Fruit fly (Drosophila melanogaster): Measurements from ENCODE around the gene CG5989.

CG5989 gene

dm6 chr3L:8628964-8629363 is 25.0 kb upstream of the CG5989 start (continued):
- TF ChIP-seq gsb (GFP tag; IDR thresholded peaks at IDR 0.05) (peak; percentile 78), nmo (GFP tag; optimal IDR thresholded peaks at IDR 0.05) (peak; percentile 91), maf-S (GFP tag; optimal IDR thresholded peaks at IDR 0.05) (no peak), CG8290 (GFP tag; optimal IDR thresholded peaks at IDR 0.05) (no peak), CG8290 (tag; optimal IDR thresholded peaks at IDR 0.05) (no peak), CG11456 (GFP tag; IDR thresholded peaks at IDR 0.05) (peak; percentile 64; the same call in 1 of the 3 replicates), tna (GFP tag; IDR thresholded peaks at IDR 0.05; ENCODE audit: partially characterized antibody) (no peak), CG34224 (GFP tag; IDR thresholded peaks at IDR 0.05; ENCODE audit: partially characterized antibody) (no peak), Dip3 (GFP tag; optimal IDR thresholded peaks at IDR 0.05) (no peak), Vsx1 (GFP tag; optimal IDR thresholded peaks at IDR 0.05) (no peak), CG8924 (tag; optimal IDR thresholded peaks at IDR 0.05) (peak; percentile 69), sc (optimal IDR thresholded peaks at IDR 0.05) (no peak), sc (GFP tag; optimal IDR thresholded peaks at IDR 0.05) (no peak), CG5245 (GFP tag; optimal IDR thresholded peaks at IDR 0.05) (no peak), Dip2 (GFP tag; IDR thresholded peaks at IDR 0.05) (no peak), pros (GFP tag; optimal IDR thresholded peaks at IDR 0.05) (no peak), nerfin-2 (GFP tag; IDR thresholded peaks at IDR 0.05; ENCODE audit: partially characterized antibody) (no peak), CG4854 (GFP tag; optimal IDR thresholded peaks at IDR 0.05) (no peak), CG3163 (GFP tag; optimal IDR thresholded peaks at IDR 0.05) (no peak), grn (GFP tag; optimal IDR thresholded peaks at IDR 0.05) (no peak), en (GFP tag; optimal IDR thresholded peaks at IDR 0.05) (no peak), CG14667 (GFP tag; IDR thresholded peaks at IDR 0.05) (peak; percentile 82), mirr (GFP tag; optimal IDR thresholded peaks at IDR 0.05) (no peak), CG2199 (GFP tag; IDR thresholded peaks at IDR 0.05) (no peak), CG12236 (GFP tag; optimal IDR thresholded peaks at IDR 0.05) (no peak), aop (GFP tag; IDR thresholded peaks at IDR 0.05) (no peak), fd64A (GFP tag; optimal IDR thresholded peaks at IDR 0.05) (no peak), CG2120 (GFP tag; optimal IDR thresholded peaks at IDR 0.05) (no peak), CG14710 (tag; optimal IDR thresholded peaks at IDR 0.05) (peak; percentile 72), CHES-1-like (GFP tag; optimal IDR thresholded peaks at IDR 0.05) (no peak), otp (GFP tag; IDR thresholded peaks at IDR 0.05) (no peak), zf30C (GFP tag; optimal IDR thresholded peaks at IDR 0.05) (peak; percentile 15), Pdp1 (GFP tag; optimal IDR thresholded peaks at IDR 0.05) (peak in 1 of 2 experiments; percentile 14), CG16815 (GFP tag; optimal IDR thresholded peaks at IDR 0.05) (no peak), HHEX (GFP tag; optimal IDR thresholded peaks at IDR 0.05) (peak; percentile 61), YL-1 (GFP tag; optimal IDR thresholded peaks at IDR 0.05) (no peak), CG18599 (GFP tag; optimal IDR thresholded peaks at IDR 0.05) (peak; percentile 60), tio (GFP tag; optimal IDR thresholded peaks at IDR 0.05) (peak; percentile 13), MESR4 (GFP tag; optimal IDR thresholded peaks at IDR 0.05) (no peak), Adf1 (GFP tag; IDR thresholded peaks at IDR 0.05) (no peak), Kr (GFP tag; optimal IDR thresholded peaks at IDR 0.05) (no peak), CG9215 (GFP tag; IDR thresholded peaks at IDR 0.05) (peak; percentile 65; the same call in 1 of the 2 replicates), CG34376 (GFP tag; optimal IDR thresholded peaks at IDR 0.05) (no peak), stc (GFP tag; IDR thresholded peaks at IDR 0.05) (peak; percentile 82), CG2678 (tag; optimal IDR thresholded peaks at IDR 0.05) (peak; percentile 83), zen (tag; optimal IDR thresholded peaks at IDR 0.05) (no peak), lilli (GFP tag; optimal IDR thresholded peaks at IDR 0.05) (no peak), sens (GFP tag) (peak; percentile 88), Ada2b (GFP tag; IDR thresholded peaks at IDR 0.05) (peak; percentile 86), CG8281 (tag; optimal IDR thresholded peaks at IDR 0.05) (peak; percentile 36), CG17829 (tag; optimal IDR thresholded peaks at IDR 0.05) (peak; percentile 87), Scr (GFP tag; IDR thresholded peaks at IDR 0.05; ENCODE audit: partially characterized antibody) (no peak)
